Worm (Caenorhabditis elegans) whole organism, late embryonic: Measurements from ENCODE around the gene vglu-2.

Experiments used
- C08G9.2 ChIP-seq: sonication (generic microtip); optimal IDR thresholded peaks from 2 replicates; lab custom pipeline; 2016; ENCODE audit warnings: mild to moderate bottlenecking, missing genetic modification characterization, moderate library complexity, missing compliant biosample characterization
- C38D4.7 ChIP-seq: fragments of 200-800 bp; sonication (Bioruptor generic); optimal IDR thresholded peaks from 2 replicates; lab custom pipeline; 2018; ENCODE audit warnings: mild to moderate bottlenecking, missing genetic modification characterization, moderate library complexity, missing compliant biosample characterization
- F13H6.1 ChIP-seq: sonication (generic microtip); optimal IDR thresholded peaks from 2 replicates; lab custom pipeline; 2016; ENCODE audit warnings: missing genetic modification characterization, missing compliant biosample characterization
- T23F11.4 ChIP-seq: fragments of 200-800 bp; sonication (Bioruptor generic); optimal IDR thresholded peaks from 2 replicates; lab custom pipeline; 2018; ENCODE audit warnings: mild to moderate bottlenecking, missing genetic modification characterization, missing compliant biosample characterization
- ceh-14 ChIP-seq: sonication (generic microtip); optimal IDR thresholded peaks from 2 replicates; lab custom pipeline; 2016; ENCODE audit warnings: missing genotype, missing genetic modification characterization, missing compliant biosample characterization
- ceh-2 ChIP-seq: sonication (generic microtip); optimal IDR thresholded peaks from 2 replicates; lab custom pipeline; 2016; ENCODE audit warnings: missing genotype, missing genetic modification characterization, missing compliant biosample characterization
- ceh-22 ChIP-seq: sonication (generic microtip); optimal IDR thresholded peaks from 2 replicates; lab custom pipeline; 2017; ENCODE audit warnings: missing biosample characterization, missing genetic modification characterization
- ceh-24 ChIP-seq: sonication (generic microtip); optimal IDR thresholded peaks from 2 replicates; lab custom pipeline; 2016; ENCODE audit warnings: mild to moderate bottlenecking, missing genetic modification characterization, missing compliant biosample characterization
- ceh-31 ChIP-seq: sonication (generic microtip); optimal IDR thresholded peaks from 2 replicates; lab custom pipeline; 2016; ENCODE audit warnings: missing genetic modification characterization, missing compliant biosample characterization
- ceh-34 ChIP-seq: sonication (generic microtip); optimal IDR thresholded peaks from 2 replicates; lab custom pipeline; 2016; ENCODE audit warnings: mild to moderate bottlenecking, missing genetic modification characterization, missing compliant biosample characterization
- ceh-48 ChIP-seq: sonication (generic microtip); optimal IDR thresholded peaks from 2 replicates; lab custom pipeline; 2016; ENCODE audit warnings: missing genetic modification characterization, inconsistent platforms, missing compliant biosample characterization
- ceh-6 ChIP-seq: fragments of 200-800 bp; sonication (Bioruptor generic); optimal IDR thresholded peaks from 2 replicates; lab custom pipeline; 2018; ENCODE audit warnings: mild to moderate bottlenecking, missing genetic modification characterization, missing compliant biosample characterization
- ceh-9 ChIP-seq: sonication (generic microtip); optimal IDR thresholded peaks from 2 replicates; lab custom pipeline; 2016; ENCODE audit warnings: mild to moderate bottlenecking, missing genetic modification characterization, inconsistent platforms, missing compliant biosample characterization
- che-1 ChIP-seq: sonication (generic microtip); optimal IDR thresholded peaks from 2 replicates; lab custom pipeline; 2016; ENCODE audit warnings: mild to moderate bottlenecking, missing genetic modification characterization, missing compliant biosample characterization
- dve-1 ChIP-seq: sonication (generic microtip); optimal IDR thresholded peaks from 2 replicates; lab custom pipeline; 2017; ENCODE audit warnings: antibody characterized with exemption, mild to moderate bottlenecking, missing genetic modification characterization, missing compliant biosample characterization
- elt-2 ChIP-seq: sonication (generic microtip); optimal IDR thresholded peaks from 2 replicates; lab custom pipeline; 2016; ENCODE audit warnings: missing genetic modification reagents, missing genetic modification characterization, missing compliant biosample characterization
- elt-4 ChIP-seq: sonication (generic microtip); optimal IDR thresholded peaks from 2 replicates; lab custom pipeline; 2016; ENCODE audit warnings: missing genetic modification characterization, missing compliant biosample characterization
- ets-4 ChIP-seq: sonication (generic microtip); optimal IDR thresholded peaks from 2 replicates; lab custom pipeline; 2016; ENCODE audit warnings: missing genetic modification characterization, missing compliant biosample characterization
- eyg-1 ChIP-seq: sonication (generic microtip); optimal IDR thresholded peaks from 2 replicates; lab custom pipeline; 2016; ENCODE audit warnings: missing genotype, missing genetic modification characterization, missing compliant biosample characterization
- fax-1 ChIP-seq: sonication (generic microtip); optimal IDR thresholded peaks from 2 replicates; lab custom pipeline; 2016; ENCODE audit warnings: missing genotype, missing genetic modification characterization, missing compliant biosample characterization
- fkh-6 ChIP-seq: sonication (generic microtip); optimal IDR thresholded peaks from 2 replicates; lab custom pipeline; 2016; ENCODE audit warnings: missing genetic modification characterization, missing compliant biosample characterization
- gmeb-2 ChIP-seq: sonication (generic microtip); optimal IDR thresholded peaks from 2 replicates; lab custom pipeline; 2016; ENCODE audit warnings: missing genetic modification characterization, inconsistent platforms, missing compliant biosample characterization
- hlh-13 ChIP-seq: fragments of 200-800 bp; sonication (Bioruptor generic); optimal IDR thresholded peaks from 2 replicates; lab custom pipeline; 2018; ENCODE audit warnings: mild to moderate bottlenecking, missing genetic modification characterization, missing compliant biosample characterization
- hlh-15 ChIP-seq: sonication (generic microtip); optimal IDR thresholded peaks from 2 replicates; lab custom pipeline; 2016; ENCODE audit warnings: missing genetic modification characterization, missing compliant biosample characterization
- hlh-30 ChIP-seq: sonication (generic microtip); optimal IDR thresholded peaks from 2 replicates; lab custom pipeline; 2017; ENCODE audit warnings: antibody characterized with exemption, missing genetic modification characterization, missing compliant biosample characterization; ENCODE audit not compliant: insufficient read depth
- hlh-6 ChIP-seq: sonication (generic microtip); optimal IDR thresholded peaks from 2 replicates; lab custom pipeline; 2016; ENCODE audit warnings: missing genotype, missing genetic modification characterization, missing compliant biosample characterization
- lim-6 ChIP-seq: sonication (generic microtip); optimal IDR thresholded peaks from 2 replicates; lab custom pipeline; 2016; ENCODE audit warnings: missing genetic modification characterization, missing compliant biosample characterization
- madf-2 ChIP-seq: sonication (generic microtip); optimal IDR thresholded peaks from 2 replicates; lab custom pipeline; 2017; ENCODE audit warnings: missing genetic modification characterization, missing compliant biosample characterization
- nfya-1 ChIP-seq: sonication (generic microtip); optimal IDR thresholded peaks from 2 replicates; lab custom pipeline; 2017; ENCODE audit warnings: missing genetic modification characterization, mild to moderate bottlenecking, missing compliant biosample characterization, antibody characterized with exemption, moderate library complexity
- nhr-232 ChIP-seq: sonication (generic microtip); optimal IDR thresholded peaks from 2 replicates; lab custom pipeline; 2016; ENCODE audit warnings: missing genetic modification characterization, missing compliant biosample characterization
- npax-4 ChIP-seq: sonication (generic microtip); optimal IDR thresholded peaks from 2 replicates; lab custom pipeline; 2016; ENCODE audit warnings: missing genetic modification characterization, missing compliant biosample characterization
- odd-2 ChIP-seq: sonication (generic microtip); optimal IDR thresholded peaks from 2 replicates; lab custom pipeline; 2017; ENCODE audit warnings: antibody characterized with exemption, mild to moderate bottlenecking, missing genetic modification characterization, missing compliant biosample characterization
- pax-1 ChIP-seq: fragments of 150-350 bp; optimal IDR thresholded peaks from 2 replicates; lab custom pipeline; 2014; ENCODE audit warnings: missing biosample characterization, missing genetic modification characterization
- pha-2 ChIP-seq: sonication (generic microtip); optimal IDR thresholded peaks from 2 replicates; lab custom pipeline; 2017; ENCODE audit warnings: mild to moderate bottlenecking, missing genetic modification characterization, missing compliant biosample characterization
- pha-4 ChIP-seq: fragments of 150-350 bp; optimal IDR thresholded peaks from 2 replicates; lab custom pipeline; 2018; ENCODE audit warnings: missing biosample characterization, missing genetic modification reagents, missing genetic modification characterization
- pqm-1 ChIP-seq: sonication (generic microtip); optimal IDR thresholded peaks from 2 replicates; lab custom pipeline; 2016; ENCODE audit warnings: missing genetic modification characterization, missing compliant biosample characterization
- pros-1 ChIP-seq: fragments of 150-350 bp; optimal IDR thresholded peaks from 2 replicates; lab custom pipeline; 2014; ENCODE audit warnings: missing biosample characterization, missing genetic modification reagents, missing genetic modification characterization
- ref-2 ChIP-seq: sonication (generic microtip); optimal IDR thresholded peaks from 2 replicates; lab custom pipeline; 2016; ENCODE audit warnings: missing genetic modification characterization, missing compliant biosample characterization
- sox-2 ChIP-seq: fragments of 200-800 bp; sonication (Bioruptor generic); IDR thresholded peaks from 2 replicates; pipeline ENCODE4 v1.3.6; 2022; ENCODE audit warnings: missing genetic modification reagents, missing genetic modification characterization, missing compliant biosample characterization
- tbx-2 ChIP-seq: sonication (generic microtip); optimal IDR thresholded peaks from 2 replicates; lab custom pipeline; 2016; ENCODE audit warnings: missing genetic modification characterization, missing compliant biosample characterization
- tbx-7 ChIP-seq: sonication (generic microtip); optimal IDR thresholded peaks from 2 replicates; lab custom pipeline; 2016; ENCODE audit warnings: missing genotype, missing genetic modification characterization, missing compliant biosample characterization
- unc-3 ChIP-seq, 2 experiments: fragments of 200-800 bp in 1 of 2; sonication (Bioruptor generic) in 1 of 2; sonication (generic microtip) in 1 of 2; conservative IDR thresholded peaks in 1 of 2; optimal IDR thresholded peaks in 1 of 2; 2 replicates each; pipeline versions ENCODE4 v1.3.6 to Lab custom; 2016 to 2022; ENCODE audit warnings: missing compliant biosample characterization in 2 of 2, missing genetic modification characterization in 2 of 2, missing genetic modification reagents in 1 of 2
- unc-55 ChIP-seq: sonication (generic microtip); optimal IDR thresholded peaks from 2 replicates; lab custom pipeline; 2017; ENCODE audit warnings: missing biosample characterization, missing genetic modification reagents, missing genetic modification characterization
- zip-5 ChIP-seq: sonication (generic microtip); optimal IDR thresholded peaks from 2 replicates; lab custom pipeline; 2016; ENCODE audit warnings: missing genetic modification characterization, missing compliant biosample characterization

vglu-2 gene

DNA sequence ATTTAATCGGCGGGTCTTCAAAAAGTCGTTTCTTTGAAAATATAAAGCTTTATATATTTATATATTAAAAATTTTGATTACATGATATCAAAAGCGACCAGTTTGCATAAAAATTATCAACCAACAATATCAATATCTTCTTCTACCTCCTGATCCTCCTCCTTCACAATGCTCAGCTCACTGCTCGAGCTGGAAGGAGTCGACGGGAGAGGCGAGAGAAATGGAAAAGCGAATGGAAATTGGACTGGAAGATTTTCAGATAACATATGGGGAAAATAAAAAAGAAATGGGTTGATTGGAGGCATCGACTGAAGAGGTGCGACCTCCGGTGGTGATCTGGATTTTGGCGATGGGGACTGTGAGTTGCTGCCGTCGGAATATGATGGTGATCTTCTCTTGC is 45.0 kb downstream of the vglu-2 start:
- TF ChIP-seq gmeb-2 (tag; lab: Kevin White, UChicago) (no peak), T23F11.4 (GFP tag; lab: Kevin White, UChicago) (no peak), ceh-6 (GFP tag; lab: Kevin White, UChicago) (no peak), ref-2 (tag; lab: Kevin White, UChicago) (no peak), elt-4 (tag; lab: Kevin White, UChicago) (no peak), unc-3 (GFP tag; conservative IDR thresholded peaks at IDR 0.05; lab: Robert Waterston, UW) (no peak), unc-3 (tag; optimal IDR thresholded peaks at IDR 0.05; lab: Kevin White, UChicago) (no peak), che-1 (tag; lab: Kevin White, UChicago) (no peak), nhr-232 (tag; lab: Kevin White, UChicago) (no peak), zip-5 (tag; lab: Kevin White, UChicago) (no peak), pax-1 (tag; lab: Kevin White, UChicago) (no peak), ceh-48 (no peak), ceh-24 (tag; lab: Kevin White, UChicago) (no peak), nfya-1 (tag; lab: Kevin White, UChicago) (no peak), hlh-6 (tag; lab: Kevin White, UChicago) (no peak), dve-1 (tag; lab: Kevin White, UChicago) (no peak), ceh-2 (tag; lab: Kevin White, UChicago) (no peak), pha-2 (tag; lab: Kevin White, UChicago) (no peak), sox-2 (GFP tag; lab: Robert Waterston, UW) (no peak), hlh-15 (tag; lab: Kevin White, UChicago) (no peak)

DNA sequence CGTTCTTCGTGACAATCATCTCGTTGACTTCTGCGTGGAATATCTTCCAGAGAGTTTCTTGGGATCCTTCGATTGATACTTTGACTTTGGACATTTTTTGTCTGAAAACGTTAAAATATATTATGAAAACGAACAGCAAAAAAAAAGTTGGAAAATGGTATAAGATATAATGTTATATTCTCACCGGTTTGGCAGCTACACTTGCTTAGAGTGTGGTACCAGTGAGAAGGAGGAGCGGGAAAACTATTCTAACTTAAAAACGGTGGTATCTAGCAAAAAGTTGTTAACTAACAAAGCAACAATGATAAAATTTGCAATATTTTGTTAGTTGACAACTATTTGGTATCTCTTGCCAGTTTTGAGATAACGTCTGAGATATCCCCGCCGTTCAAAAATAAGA is 46.8 kb downstream of the vglu-2 start, which contains the start of gene tbx-9:
TSS of gene tbx-9 (minus strand) at position 101 of the 400 bp plus-strand sequence.
- TF ChIP-seq hlh-30 (no peak), madf-2 (tag; lab: Kevin White, UChicago) (no peak), pqm-1 (tag; lab: Kevin White, UChicago) (no peak), ceh-9 (tag; lab: Kevin White, UChicago) (no peak), pros-1 (tag; lab: Kevin White, UChicago) (no peak), ceh-22 (no peak), tbx-7 (tag; lab: Kevin White, UChicago) (no peak), ceh-24 (tag; lab: Kevin White, UChicago) (no peak), hlh-13 (GFP tag; lab: Kevin White, UChicago) (no peak), elt-2 (no peak), tbx-2 (tag; lab: Kevin White, UChicago) (no peak), lim-6 (tag; lab: Kevin White, UChicago) (no peak), sox-2 (GFP tag; lab: Robert Waterston, UW) (no peak), fkh-6 (tag; lab: Kevin White, UChicago) (no peak), odd-2 (tag; lab: Kevin White, UChicago) (no peak), ceh-34 (tag; lab: Kevin White, UChicago) (no peak), F13H6.1 (tag; lab: Kevin White, UChicago) (no peak), unc-3 (GFP tag; conservative IDR thresholded peaks at IDR 0.05; lab: Robert Waterston, UW) (no peak), unc-3 (tag; optimal IDR thresholded peaks at IDR 0.05; lab: Kevin White, UChicago) (no peak), pha-2 (tag; lab: Kevin White, UChicago) (no peak), pha-4 (tag; lab: Kevin White, UChicago) (no peak)

DNA sequence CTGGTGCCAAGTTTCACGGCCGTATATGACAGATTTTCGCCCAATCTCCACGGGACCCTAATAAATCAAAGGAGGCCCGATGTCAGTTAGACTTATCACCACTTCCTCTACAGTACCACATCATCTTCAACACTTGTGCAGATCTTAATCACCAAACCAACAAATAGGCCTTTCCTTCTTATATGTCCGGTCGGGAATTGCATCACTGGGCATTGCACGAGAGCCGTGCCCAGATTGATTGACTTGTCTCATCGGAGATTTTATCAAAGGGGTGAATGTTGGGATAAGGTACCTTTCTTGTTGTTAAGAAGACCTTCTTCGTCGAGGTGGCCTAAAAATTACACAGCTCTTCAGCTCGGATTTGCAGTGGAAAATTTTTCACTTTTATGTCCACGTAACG is 49.8 kb downstream of the vglu-2 start:
- no peak for TF ChIP-seq nfya-1 (tag; lab: Kevin White, UChicago)
- TF ChIP-seq elt-2 = no peak
- TF ChIP-seq lim-6 (tag; lab: Kevin White, UChicago) = no peak

DNA sequence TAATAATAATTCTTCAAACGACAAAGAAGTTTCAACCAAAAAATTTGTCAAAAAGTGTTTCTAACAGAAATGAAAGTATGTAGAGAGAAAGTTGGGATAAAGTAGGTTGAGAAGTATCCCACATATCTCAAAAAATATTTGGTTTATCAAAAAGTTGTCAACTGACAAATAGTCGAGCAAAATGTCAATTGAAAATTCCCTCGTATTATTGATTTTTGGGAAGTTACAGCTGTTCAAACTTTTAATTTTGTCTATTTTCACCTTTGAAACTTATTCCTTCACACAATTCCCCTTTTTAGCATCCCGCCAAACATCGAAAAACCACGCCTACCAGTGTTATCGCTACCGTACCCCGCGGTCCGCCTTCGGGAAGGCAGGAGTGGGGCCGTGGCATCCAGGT is 52.1 kb downstream of the vglu-2 start, which contains the start of gene tbx-8:
TSS of gene tbx-8 (plus strand) at position 301 of the 400 bp plus-strand sequence.
- TF ChIP-seq C08G9.2 (no peak), T23F11.4 (GFP tag; lab: Kevin White, UChicago) (no peak), ceh-31 (no peak), unc-55 (GFP tag; lab: Kevin White, UChicago) (no peak), C38D4.7 (GFP tag; lab: Kevin White, UChicago) (no peak), tbx-2 (tag; lab: Kevin White, UChicago) (no peak), fax-1 (tag; lab: Kevin White, UChicago) (no peak), ceh-2 (tag; lab: Kevin White, UChicago) (no peak), ceh-14 (no peak), npax-4 (tag; lab: Kevin White, UChicago) (no peak), fkh-6 (tag; lab: Kevin White, UChicago) (no peak), eyg-1 (tag; lab: Kevin White, UChicago) (no peak), ets-4 (tag; lab: Kevin White, UChicago) (no peak)
